Fruit fly (Drosophila melanogaster) whole organism: ENCODE data around the gene MnM.

Experiments used
- CG8478 ChIP-seq: fragments of >200 bp; optimal IDR thresholded peaks from 2 replicates; lab custom pipeline; 2018; ENCODE audit warnings: inconsistent platforms
- Dll ChIP-seq: fragments of >200 bp; optimal IDR thresholded peaks from 2 replicates; lab custom pipeline; 2017
- EcR ChIP-seq, 2 experiments: fragments of >200 bp; optimal IDR thresholded peaks; 2 replicates each; lab custom pipeline; 2017; ENCODE audit warnings: missing biosample characterization in 2 of 2, missing genetic modification characterization in 2 of 2, missing genetic modification reagents in 2 of 2
- pan ChIP-seq: fragments of >200 bp; optimal IDR thresholded peaks from 2 replicates; lab custom pipeline; 2017
- psq ChIP-seq: fragments of >200 bp; optimal IDR thresholded peaks from 2 replicates; lab custom pipeline; 2017
- usp ChIP-seq: fragments of >200 bp; optimal IDR thresholded peaks from 2 replicates; lab custom pipeline; 2017; ENCODE audit warnings: missing biosample characterization, missing genetic modification characterization, mixed read lengths

Gene MnM

dm6 chr3L:3179474-3179873 lies 1.1 kb upstream of the MnM start:
- TF ChIP-seq Dll (lab: Kevin White, UChicago) (no peak), EcR (GFP tag; optimal IDR thresholded peaks at IDR 0.05; lab: Kevin White, UChicago) (peak in 1 of 2 experiments; percentile 79)

- TF ChIP-seq pan (lab: Kevin White, UChicago) (no peak), psq (lab: Kevin White, UChicago) (no peak), usp (GFP tag; lab: Kevin White, UChicago) (no peak), Dll (lab: Kevin White, UChicago) (no peak), EcR (GFP tag; optimal IDR thresholded peaks at IDR 0.05; lab: Kevin White, UChicago) (no peak), CG8478 (no peak)
Observed at dm6 chr3L:3177872-3178271, 508 bp downstream of the MnM start.

- TF ChIP-seq Dll (lab: Kevin White, UChicago) (no peak), CG8478 (no peak), usp (GFP tag; lab: Kevin White, UChicago) (no peak), EcR (GFP tag; optimal IDR thresholded peaks at IDR 0.05; lab: Kevin White, UChicago) (no peak), psq (lab: Kevin White, UChicago) (no peak), pan (lab: Kevin White, UChicago) (no peak)
Observed at dm6 chr3L:3172445-3172844, 5.9 kb downstream of the MnM start, which contains the start of gene CG14963. Gene CG14963 (minus strand): TSS chr3L:3172545.

- no peak for TF ChIP-seq EcR (GFP tag; optimal IDR thresholded peaks at IDR 0.05; lab: Kevin White, UChicago)
Observed at dm6 chr3L:3169107-3169506, 9.3 kb downstream of the MnM start, which contains the start of the genes CG32278 and CG32281. Gene CG32278 (plus strand): TSS chr3L:3169286. Gene CG32281 (plus strand): TSS chr3L:3169375.

- no peak for TF ChIP-seq EcR (GFP tag; optimal IDR thresholded peaks at IDR 0.05; lab: Kevin White, UChicago)
Observed at dm6 chr3L:3166200-3166695, 12.1 kb downstream of the MnM start, which contains the start of gene Asciz. Gene Asciz (minus strand): TSS chr3L:3166250.

dm6 chr3L:3165399-3165798 lies 13.0 kb downstream of the MnM start:
- no peak for TF ChIP-seq EcR (GFP tag; optimal IDR thresholded peaks at IDR 0.05; lab: Kevin White, UChicago)
- TF ChIP-seq pan (lab: Kevin White, UChicago) = no peak
- TF ChIP-seq CG8478 = no peak
- no peak for TF ChIP-seq psq (lab: Kevin White, UChicago)

dm6 chr3L:3164951-3165350 lies 13.4 kb downstream of the MnM start, which contains the start of gene CG32280:
Gene CG32280 (plus strand): TSS chr3L:3165181.
- TF ChIP-seq pan (lab: Kevin White, UChicago) = no peak
- no peak for TF ChIP-seq psq (lab: Kevin White, UChicago)
- TF ChIP-seq CG8478 = no peak
- TF ChIP-seq usp (GFP tag; lab: Kevin White, UChicago) = no peak
- TF ChIP-seq Dll (lab: Kevin White, UChicago) = no peak
- TF ChIP-seq EcR (GFP tag; optimal IDR thresholded peaks at IDR 0.05; lab: Kevin White, UChicago) = no peak

- TF ChIP-seq Dll (lab: Kevin White, UChicago) = no peak
- TF ChIP-seq psq (lab: Kevin White, UChicago) = no peak
- no peak for TF ChIP-seq EcR (GFP tag; optimal IDR thresholded peaks at IDR 0.05; lab: Kevin White, UChicago)
- TF ChIP-seq CG8478 = no peak
- TF ChIP-seq pan (lab: Kevin White, UChicago) = no peak
- TF ChIP-seq usp (GFP tag; lab: Kevin White, UChicago) = no peak
Observed at dm6 chr3L:3162584-3162983, 15.8 kb downstream of the MnM start.

- TF ChIP-seq psq (lab: Kevin White, UChicago) (no peak), EcR (GFP tag; optimal IDR thresholded peaks at IDR 0.05; lab: Kevin White, UChicago) (no peak), usp (GFP tag; lab: Kevin White, UChicago) (no peak), pan (lab: Kevin White, UChicago) (no peak), CG8478 (no peak), Dll (lab: Kevin White, UChicago) (no peak)
Observed at dm6 chr3L:3161968-3162367, 16.4 kb downstream of the MnM start, which contains the start of gene rasp. Gene rasp (plus strand): TSS chr3L:3162180.

- TF ChIP-seq pan (lab: Kevin White, UChicago) = no peak
- TF ChIP-seq Dll (lab: Kevin White, UChicago) = no peak
- no peak for TF ChIP-seq psq (lab: Kevin White, UChicago)
- no peak for TF ChIP-seq CG8478
- no peak for TF ChIP-seq EcR (GFP tag; optimal IDR thresholded peaks at IDR 0.05; lab: Kevin White, UChicago)
- no peak for TF ChIP-seq usp (GFP tag; lab: Kevin White, UChicago)
Observed at dm6 chr3L:3159309-3160194, 18.8 kb downstream of the MnM start, which contains the start of the genes ND-30 and CG15812. Gene ND-30 (minus strand): TSS chr3L:3159578. Gene CG15812 (plus strand): TSS chr3L:3159991.

- TF ChIP-seq EcR (GFP tag; optimal IDR thresholded peaks at IDR 0.05; lab: Kevin White, UChicago) (no peak), CG8478 (no peak), pan (lab: Kevin White, UChicago) (no peak), psq (lab: Kevin White, UChicago) (no peak), usp (GFP tag; lab: Kevin White, UChicago) (no peak), Dll (lab: Kevin White, UChicago) (no peak)
Observed at dm6 chr3L:3157651-3158050, 20.7 kb downstream of the MnM start.

- TF ChIP-seq EcR (GFP tag; optimal IDR thresholded peaks at IDR 0.05; lab: Kevin White, UChicago) (no peak), usp (GFP tag; lab: Kevin White, UChicago) (no peak), psq (lab: Kevin White, UChicago) (no peak), CG8478 (no peak)
Observed at dm6 chr3L:3150376-3150775, 28.0 kb downstream of the MnM start.
